Worm (Caenorhabditis elegans) whole organism, L1 larva: ENCODE results near the gene C08F11.13.

Source experiments
- ceh-88 ChIP-seq: fragments of 200-800 bp; sonication (Bioruptor generic); IDR thresholded peaks from 2 replicates; pipeline ENCODE4 v1.3.6; 2022; ENCODE audit warnings: missing genetic modification characterization, missing compliant biosample characterization
- egl-13 ChIP-seq: sonication (generic microtip); optimal IDR thresholded peaks from 2 replicates; lab custom pipeline; 2016; ENCODE audit warnings: missing genotype, missing genetic modification reagents, missing genetic modification characterization, missing compliant biosample characterization
- fkh-8 ChIP-seq: sonication (generic microtip); optimal IDR thresholded peaks from 2 replicates; lab custom pipeline; 2016; ENCODE audit warnings: mild to moderate bottlenecking, missing genetic modification characterization, missing compliant biosample characterization
- nhr-84 ChIP-seq: sonication (generic microtip); optimal IDR thresholded peaks from 2 replicates; lab custom pipeline; 2017; ENCODE audit warnings: missing biosample characterization, missing genetic modification characterization
- snu-23 ChIP-seq: sonication (generic microtip); optimal IDR thresholded peaks from 2 replicates; lab custom pipeline; 2016; ENCODE audit warnings: missing genetic modification characterization, missing compliant biosample characterization
- unc-130 ChIP-seq: fragments of 150-350 bp; optimal IDR thresholded peaks from 2 replicates; lab custom pipeline; 2017; ENCODE audit warnings: missing biosample characterization, missing genetic modification characterization, inconsistent platforms
- unc-30 ChIP-seq: sonication (generic microtip); optimal IDR thresholded peaks from 2 replicates; lab custom pipeline; 2017; ENCODE audit warnings: missing biosample characterization, missing genetic modification characterization

Gene C08F11.13

ce11 chrIV:13559020-13559419 is 50.7 kb downstream of the C08F11.13 start:
- TF ChIP-seq nhr-84 (no peak), unc-130 (tag; lab: Kevin White, UChicago) (no peak), egl-13 (no peak), unc-30 (tag; lab: Kevin White, UChicago) (no peak), ceh-88 (no peak), snu-23 (GFP tag; lab: Kevin White, UChicago) (no peak), fkh-8 (no peak)
